Fruit fly (Drosophila melanogaster) whole organism, adult: ENCODE results near the gene CtsF.

Source experiments
- CG11617 ChIP-seq: fragments of 200-800 bp; sonication (Bioruptor generic); optimal IDR thresholded peaks from 2 replicates; lab custom pipeline; 2017; ENCODE audit warnings: mild to moderate bottlenecking, missing biosample characterization, missing genetic modification reagents, missing genetic modification characterization
- CG12768 ChIP-seq: fragments of 200-800 bp; sonication (Bioruptor generic); optimal IDR thresholded peaks from 2 replicates; lab custom pipeline; 2017; ENCODE audit warnings: missing biosample characterization, missing genetic modification characterization, mild to moderate bottlenecking, moderate library complexity, missing genetic modification reagents
- CG14711 ChIP-seq: fragments of 200-800 bp; sonication (Bioruptor generic); optimal IDR thresholded peaks from 2 replicates; lab custom pipeline; 2018; ENCODE audit warnings: missing biosample characterization, mild to moderate bottlenecking, missing genetic modification characterization, moderate library complexity
- CG1620 ChIP-seq: fragments of 200-800 bp; sonication (Bioruptor generic); optimal IDR thresholded peaks from 2 replicates; lab custom pipeline; 2016; ENCODE audit warnings: missing biosample characterization, missing genetic modification characterization
- CG33017 ChIP-seq: fragments of 200-800 bp; sonication (Bioruptor generic); optimal IDR thresholded peaks from 2 replicates; lab custom pipeline; 2018; ENCODE audit warnings: missing biosample characterization, mild to moderate bottlenecking, missing genetic modification characterization, moderate library complexity
- CG5204 ChIP-seq: fragments of 200-800 bp; sonication (Bioruptor generic); optimal IDR thresholded peaks from 2 replicates; lab custom pipeline; 2016; ENCODE audit warnings: missing biosample characterization, missing genetic modification characterization
- CG7045 ChIP-seq: fragments of 200-800 bp; sonication (Bioruptor generic); optimal IDR thresholded peaks from 2 replicates; lab custom pipeline; 2017; ENCODE audit warnings: missing biosample characterization, mild to moderate bottlenecking, missing genetic modification characterization
- CG7101 ChIP-seq: fragments of 200-800 bp; sonication (Bioruptor generic); optimal IDR thresholded peaks from 2 replicates; lab custom pipeline; 2018; ENCODE audit warnings: missing biosample characterization, mild to moderate bottlenecking, missing genetic modification characterization, moderate library complexity
- Clk ChIP-seq: fragments of 200-800 bp; sonication (Bioruptor generic); optimal IDR thresholded peaks from 2 replicates; lab custom pipeline; 2017; ENCODE audit warnings: missing biosample characterization, missing genetic modification characterization
- Crg-1 ChIP-seq: fragments of 200-800 bp; sonication (Bioruptor generic); optimal IDR thresholded peaks from 2 replicates; lab custom pipeline; 2016; ENCODE audit warnings: missing biosample characterization, missing genetic modification characterization
- Hr96 ChIP-seq: fragments of 200-800 bp; sonication (Bioruptor generic); optimal IDR thresholded peaks from 2 replicates; lab custom pipeline; 2016; ENCODE audit warnings: missing biosample characterization, missing genetic modification characterization
- Mnt ChIP-seq: fragments of 200-800 bp; sonication (Bioruptor generic); optimal IDR thresholded peaks from 2 replicates; lab custom pipeline; 2016; ENCODE audit warnings: missing biosample characterization, mild to moderate bottlenecking, missing genetic modification characterization
- bab1 ChIP-seq: fragments of 200-800 bp; sonication (Bioruptor generic); optimal IDR thresholded peaks from 3 replicates; lab custom pipeline; 2019; ENCODE audit warnings: missing biosample characterization, mild to moderate bottlenecking, missing genetic modification characterization, moderate library complexity
- cic ChIP-seq: fragments of 200-800 bp; sonication (Bioruptor generic); optimal IDR thresholded peaks from 2 replicates; lab custom pipeline; 2017; ENCODE audit warnings: missing biosample characterization, mild to moderate bottlenecking, missing genetic modification characterization, moderate library complexity
- cnc ChIP-seq, 2 experiments: fragments of >200 bp; optimal IDR thresholded peaks; 2 replicates each; lab custom pipeline; 2017
- kay ChIP-seq: fragments of 200-800 bp; sonication (Bioruptor generic); peaks from one replicate; lab custom pipeline; 2016; ENCODE audit warnings: missing biosample characterization, missing genetic modification characterization, borderline replicate concordance
- ovo ChIP-seq: fragments of 200-800 bp; sonication (Bioruptor generic); optimal IDR thresholded peaks from 2 replicates; lab custom pipeline; 2016; ENCODE audit warnings: missing biosample characterization, missing genetic modification characterization
- pad ChIP-seq: fragments of 200-800 bp; sonication (Bioruptor generic); optimal IDR thresholded peaks from 3 replicates; lab custom pipeline; 2017; ENCODE audit warnings: missing biosample characterization, missing genetic modification characterization, mild to moderate bottlenecking, moderate library complexity, missing genetic modification reagents
- tj ChIP-seq: fragments of 200-800 bp; sonication (Bioruptor generic); optimal IDR thresholded peaks from 3 replicates; lab custom pipeline; 2017; ENCODE audit warnings: missing biosample characterization, mild to moderate bottlenecking, missing genetic modification characterization, moderate library complexity
- toe ChIP-seq: fragments of 200-800 bp; sonication (Bioruptor generic); optimal IDR thresholded peaks from 2 replicates; lab custom pipeline; 2016; ENCODE audit warnings: missing biosample characterization, missing genetic modification characterization

The CtsF gene

dm6 chr3R:5215334-5216307, 35.9 kb downstream of the CtsF start:
- peak; percentile 95 for TF ChIP-seq Mnt (GFP tag; lab: Kevin White, UChicago)
- no peak for TF ChIP-seq kay (GFP tag; lab: Kevin White, UChicago)
- peak; percentile 92 for TF ChIP-seq cic (GFP tag; lab: Kevin White, UChicago)
- peak; percentile 88 for TF ChIP-seq CG7101 (tag; lab: Kevin White, UChicago)
- TF ChIP-seq CG7045 (GFP tag; lab: Kevin White, UChicago), result peak; percentile 90
- peak; percentile 76 for TF ChIP-seq toe (GFP tag; lab: Kevin White, UChicago)
- TF ChIP-seq bab1 (GFP tag; lab: Kevin White, UChicago), result peak; percentile 94
- TF ChIP-seq ovo, result peak; percentile 96
- TF ChIP-seq Crg-1 (GFP tag; lab: Kevin White, UChicago), result peak; percentile 96
- peak; percentile 87 for TF ChIP-seq CG11617
- peak; percentile 77 for TF ChIP-seq CG14711 (tag; lab: Kevin White, UChicago)
- TF ChIP-seq Clk (GFP tag; lab: Kevin White, UChicago), result peak; percentile 90
- TF ChIP-seq CG33017 (tag; lab: Kevin White, UChicago), result peak; percentile 76
- peak; percentile 79 for TF ChIP-seq Hr96
- peak; percentile 92 for TF ChIP-seq CG12768 (GFP tag; lab: Kevin White, UChicago)
- peak; percentile 94 for TF ChIP-seq tj
- peak; percentile 86 for TF ChIP-seq CG1620
- no peak for TF ChIP-seq CG5204 (GFP tag; lab: Kevin White, UChicago)
- peak; percentile 76 for TF ChIP-seq pad
- TF ChIP-seq cnc (optimal IDR thresholded peaks at IDR 0.05; lab: Kevin White, UChicago), result no peak

dm6 chr3R:5214162-5214916, 37.2 kb downstream of the CtsF start:
- no peak for TF ChIP-seq CG5204 (GFP tag; lab: Kevin White, UChicago)
- TF ChIP-seq tj, result peak; percentile 90

- TF ChIP-seq CG7101 (tag; lab: Kevin White, UChicago) (no peak), tj (peak; percentile 31)
Observed at dm6 chr3R:5213309-5213708, 38.2 kb downstream of the CtsF start.

dm6 chr3R:5212759-5213053, 38.8 kb downstream of the CtsF start:
- TF ChIP-seq cnc (optimal IDR thresholded peaks at IDR 0.05; lab: Kevin White, UChicago) (no peak), CG1620 (no peak), CG33017 (tag; lab: Kevin White, UChicago) (no peak), Hr96 (no peak), CG7045 (GFP tag; lab: Kevin White, UChicago) (no peak), cic (GFP tag; lab: Kevin White, UChicago) (no peak), toe (GFP tag; lab: Kevin White, UChicago) (no peak), CG12768 (GFP tag; lab: Kevin White, UChicago) (no peak), ovo (no peak), kay (GFP tag; lab: Kevin White, UChicago) (no peak), Mnt (GFP tag; lab: Kevin White, UChicago) (no peak), CG11617 (no peak), bab1 (GFP tag; lab: Kevin White, UChicago) (no peak), Crg-1 (GFP tag; lab: Kevin White, UChicago) (no peak), CG14711 (tag; lab: Kevin White, UChicago) (no peak), CG7101 (tag; lab: Kevin White, UChicago) (no peak), tj (no peak)

- no peak for TF ChIP-seq CG14711 (tag; lab: Kevin White, UChicago)
Observed at dm6 chr3R:5211901-5212758, 39.4 kb downstream of the CtsF start.

- TF ChIP-seq kay (GFP tag; lab: Kevin White, UChicago) (no peak), pad (no peak), ovo (no peak), tj (no peak), CG11617 (no peak), CG7045 (GFP tag; lab: Kevin White, UChicago) (no peak)
Observed at dm6 chr3R:5211401-5211800, 40.1 kb downstream of the CtsF start.
